Fruit fly (Drosophila melanogaster) whole organism, adult: ENCODE results near the gene myo.
A peak's percentile ranks its signal among the peaks of the same experiment; 100 is the strongest.

Source experiments
- CG11617 ChIP-seq: fragments of 200-800 bp; sonication (Bioruptor generic); optimal IDR thresholded peaks from 2 replicates; lab custom pipeline; 2017; ENCODE audit warnings: mild to moderate bottlenecking, missing biosample characterization, missing genetic modification reagents, missing genetic modification characterization
- CG1620 ChIP-seq: fragments of 200-800 bp; sonication (Bioruptor generic); optimal IDR thresholded peaks from 2 replicates; lab custom pipeline; 2016; ENCODE audit warnings: missing biosample characterization, missing genetic modification characterization
- CG33017 ChIP-seq: fragments of 200-800 bp; sonication (Bioruptor generic); optimal IDR thresholded peaks from 2 replicates; lab custom pipeline; 2018; ENCODE audit warnings: missing biosample characterization, mild to moderate bottlenecking, missing genetic modification characterization, moderate library complexity
- CG5204 ChIP-seq: fragments of 200-800 bp; sonication (Bioruptor generic); optimal IDR thresholded peaks from 2 replicates; lab custom pipeline; 2016; ENCODE audit warnings: missing biosample characterization, missing genetic modification characterization
- CG7045 ChIP-seq: fragments of 200-800 bp; sonication (Bioruptor generic); optimal IDR thresholded peaks from 2 replicates; lab custom pipeline; 2017; ENCODE audit warnings: missing biosample characterization, mild to moderate bottlenecking, missing genetic modification characterization
- Mnt ChIP-seq: fragments of 200-800 bp; sonication (Bioruptor generic); optimal IDR thresholded peaks from 2 replicates; lab custom pipeline; 2016; ENCODE audit warnings: missing biosample characterization, mild to moderate bottlenecking, missing genetic modification characterization
- kay ChIP-seq: fragments of 200-800 bp; sonication (Bioruptor generic); peaks from one replicate; lab custom pipeline; 2016; ENCODE audit warnings: missing biosample characterization, missing genetic modification characterization, borderline replicate concordance
- ovo ChIP-seq: fragments of 200-800 bp; sonication (Bioruptor generic); optimal IDR thresholded peaks from 2 replicates; lab custom pipeline; 2016; ENCODE audit warnings: missing biosample characterization, missing genetic modification characterization
- pad ChIP-seq: fragments of 200-800 bp; sonication (Bioruptor generic); optimal IDR thresholded peaks from 3 replicates; lab custom pipeline; 2017; ENCODE audit warnings: missing biosample characterization, missing genetic modification characterization, mild to moderate bottlenecking, moderate library complexity, missing genetic modification reagents

dm6 chr4:696638-697037, 783 bp upstream of the myo start:
- TF ChIP-seq kay (GFP tag; lab: Kevin White, UChicago) = peak; percentile 95
- peak; percentile 51 for TF ChIP-seq CG1620 (GFP tag; lab: Kevin White, UChicago)
- peak; percentile 35 for TF ChIP-seq Mnt
- TF ChIP-seq CG11617 (GFP tag; lab: Kevin White, UChicago) = peak; percentile 1
- TF ChIP-seq ovo (GFP tag; lab: Kevin White, UChicago) = no peak
- TF ChIP-seq CG5204 = peak; percentile 54
- peak; percentile 5 for TF ChIP-seq pad
- peak; percentile 40 for TF ChIP-seq CG33017 (tag; lab: Kevin White, UChicago)
- TF ChIP-seq CG7045 (GFP tag; lab: Kevin White, UChicago) = peak; percentile 1
